Worm (Caenorhabditis elegans) whole organism, young adult: ENCODE data around the gene his-17.

Source experiments
- B0261.1 ChIP-seq: sonication (generic microtip); optimal IDR thresholded peaks from 2 replicates; lab custom pipeline; 2016; ENCODE audit warnings: mild to moderate bottlenecking, missing genetic modification characterization, moderate library complexity, missing compliant biosample characterization
- C06A6.2 ChIP-seq: fragments of 200-800 bp; sonication (Bioruptor generic); conservative IDR thresholded peaks from 2 replicates; pipeline ENCODE4 v1.3.6; 2022; ENCODE audit warnings: missing genetic modification characterization, missing compliant biosample characterization
- F10E7.11 ChIP-seq: sonication (generic microtip); optimal IDR thresholded peaks from 2 replicates; lab custom pipeline; 2017; ENCODE audit warnings: mild to moderate bottlenecking, missing genetic modification characterization, moderate library complexity, missing compliant biosample characterization
- F23B12.7 ChIP-seq: sonication (generic microtip); optimal IDR thresholded peaks from 2 replicates; lab custom pipeline; 2017; ENCODE audit warnings: missing genetic modification characterization, mild to moderate bottlenecking, missing compliant biosample characterization, antibody characterized with exemption, moderate library complexity; ENCODE audit not compliant: insufficient read depth
- F37B4.10 ChIP-seq: fragments of 200-800 bp; sonication (Bioruptor generic); IDR thresholded peaks from 2 replicates; pipeline ENCODE4 v1.3.6; 2022; ENCODE audit warnings: missing genetic modification characterization, missing compliant biosample characterization
- F39B2.1 ChIP-seq: fragments of 200-800 bp; sonication (Bioruptor generic); IDR thresholded peaks from 2 replicates; pipeline ENCODE4 v1.3.6; 2022; ENCODE audit warnings: missing genetic modification reagents, missing genetic modification characterization, missing compliant biosample characterization
- F52B5.7 ChIP-seq: sonication (generic microtip); optimal IDR thresholded peaks from 2 replicates; lab custom pipeline; 2016; ENCODE audit warnings: mild to moderate bottlenecking, missing genetic modification characterization, missing compliant biosample characterization
- ama-1 ChIP-seq, 3 experiments: fragments of 150-350 bp in 1 of 3; sonication (generic microtip) in 2 of 3; optimal IDR thresholded peaks; 2 replicates each; lab custom pipeline; 2014 to 2018; ENCODE audit warnings: missing biosample characterization in 2 of 3, missing genetic modification characterization in 2 of 3, missing genetic modification reagents in 2 of 3
- ccch-3 ChIP-seq: fragments of 200-800 bp; sonication (Bioruptor generic); optimal IDR thresholded peaks from 2 replicates; lab custom pipeline; 2018; ENCODE audit warnings: mild to moderate bottlenecking, missing genetic modification characterization, missing compliant biosample characterization
- cebp-1 ChIP-seq, 2 experiments: fragments of 200-800 bp in 1 of 2; sonication (Bioruptor generic) in 1 of 2; sonication (generic microtip) in 1 of 2; IDR thresholded peaks in 1 of 2; optimal IDR thresholded peaks in 1 of 2; 2 replicates each; pipeline versions ENCODE4 v1.3.6 to Lab custom; 2017 to 2022; ENCODE audit warnings: missing compliant biosample characterization in 2 of 2, missing genetic modification characterization in 2 of 2, mild to moderate bottlenecking in 1 of 2, missing genetic modification reagents in 1 of 2, moderate library complexity in 1 of 2
- cebp-2 ChIP-seq: fragments of 200-800 bp; sonication (Bioruptor generic); IDR thresholded peaks from 2 replicates; pipeline ENCODE4 v1.3.6; 2022; ENCODE audit warnings: missing genetic modification characterization, missing compliant biosample characterization
- die-1 ChIP-seq: sonication (generic microtip); optimal IDR thresholded peaks from 2 replicates; lab custom pipeline; 2016; ENCODE audit warnings: missing genotype, mild to moderate bottlenecking, missing genetic modification characterization, missing compliant biosample characterization
- dpl-1 ChIP-seq: fragments of 150-350 bp; optimal IDR thresholded peaks from 2 replicates; lab custom pipeline; 2014; ENCODE audit warnings: missing biosample characterization, missing genetic modification reagents, missing genetic modification characterization
- hlh-12 ChIP-seq: sonication (generic microtip); optimal IDR thresholded peaks from 2 replicates; lab custom pipeline; 2016; ENCODE audit warnings: missing genetic modification characterization, missing compliant biosample characterization
- hsf-1 ChIP-seq: fragments of 200-800 bp; sonication (Bioruptor generic); IDR thresholded peaks from 2 replicates; pipeline ENCODE4 v1.3.6; 2022; ENCODE audit warnings: missing genetic modification reagents, missing genetic modification characterization, missing compliant biosample characterization
- lin-35 ChIP-seq, 3 experiments: fragments of 150-350 bp in 2 of 3; sonication (generic microtip) in 1 of 3; optimal IDR thresholded peaks; 2 replicates each; lab custom pipeline; 2014 to 2018; ENCODE audit warnings: missing biosample characterization in 3 of 3, missing genetic modification characterization in 3 of 3, missing genetic modification reagents in 3 of 3
- lin-40 ChIP-seq: sonication (generic microtip); optimal IDR thresholded peaks from 2 replicates; lab custom pipeline; 2016; ENCODE audit warnings: missing genetic modification characterization, mild to moderate bottlenecking, missing compliant biosample characterization, missing genotype, missing genetic modification reagents
- lsl-1 ChIP-seq: fragments of 200-800 bp; sonication (Bioruptor generic); optimal IDR thresholded peaks from 2 replicates; lab custom pipeline; 2018; ENCODE audit warnings: mild to moderate bottlenecking, missing genetic modification characterization, moderate library complexity, missing compliant biosample characterization
- mcd-1 ChIP-seq: fragments of 200-800 bp; sonication (Bioruptor generic); IDR thresholded peaks from 2 replicates; pipeline ENCODE4 v1.3.6; 2022; ENCODE audit warnings: missing genetic modification reagents, missing genetic modification characterization, missing compliant biosample characterization
- nfya-2 ChIP-seq: fragments of 200-800 bp; sonication (Bioruptor generic); IDR thresholded peaks from 2 replicates; pipeline ENCODE4 v1.3.6; 2022; ENCODE audit warnings: missing genetic modification reagents, missing genetic modification characterization, missing compliant biosample characterization
- nhr-120 ChIP-seq: fragments of 200-800 bp; sonication (Bioruptor generic); IDR thresholded peaks from 2 replicates; pipeline ENCODE4 v1.3.6; 2022; ENCODE audit warnings: missing genetic modification characterization, missing compliant biosample characterization
- repo-1 ChIP-seq: sonication (generic microtip); optimal IDR thresholded peaks from 2 replicates; lab custom pipeline; 2017; ENCODE audit warnings: mild to moderate bottlenecking, missing genetic modification characterization, missing compliant biosample characterization
- rpc-1 ChIP-seq, 2 experiments: fragments of 150-350 bp in 1 of 2; sonication (generic microtip) in 1 of 2; optimal IDR thresholded peaks; 2 replicates each; lab custom pipeline; 2014 to 2018; ENCODE audit warnings: missing biosample characterization in 1 of 2, missing genetic modification characterization in 1 of 2, missing genetic modification reagents in 1 of 2, missing genotype in 1 of 2
- snpc-3.4 ChIP-seq: sonication (generic microtip); optimal IDR thresholded peaks from 2 replicates; lab custom pipeline; 2017; ENCODE audit warnings: missing genetic modification characterization, mild to moderate bottlenecking, missing compliant biosample characterization, antibody characterized with exemption, moderate library complexity, missing genotype, missing genetic modification reagents
- tbp1 ChIP-seq: fragments of 200-800 bp; sonication (Bioruptor generic); optimal IDR thresholded peaks from 2 replicates; lab custom pipeline; 2018; ENCODE audit warnings: mild to moderate bottlenecking, missing genetic modification characterization, missing compliant biosample characterization
- unc-62 ChIP-seq: fragments of 150-350 bp; optimal IDR thresholded peaks from 2 replicates; lab custom pipeline; 2014; ENCODE audit warnings: missing biosample characterization, missing genetic modification reagents, missing genetic modification characterization
- zfh-2 ChIP-seq: fragments of 200-800 bp; sonication (Bioruptor generic); conservative IDR thresholded peaks from 2 replicates; pipeline ENCODE4 v1.3.6; 2022; ENCODE audit warnings: missing genetic modification reagents, missing genetic modification characterization, missing compliant biosample characterization
- ztf-26 ChIP-seq: sonication (generic microtip); optimal IDR thresholded peaks from 2 replicates; lab custom pipeline; 2017; ENCODE audit warnings: missing genetic modification characterization, missing compliant biosample characterization

Gene his-17

ce11 chrV:8897942-8898419, at the start of gene his-17, which contains the start of gene his-18:
his-17 (minus strand) TSS chrV:8897992.
his-18 (plus strand) TSS chrV:8898228.
- TF ChIP-seq C06A6.2 (GFP tag; lab: Robert Waterston, UW) (0 out of 2 replicates have a peak, but pooled peaks have one; percentile 32), F39B2.1 (GFP tag; lab: Robert Waterston, UW) (peak; percentile 59; the same call in 1 of the 2 replicates)

ce11 chrV:8947499-8947898, 49.7 kb upstream of the his-17 start, which contains the start of gene gck-1:
gck-1 (plus strand) TSS chrV:8947799.
- peak; percentile 40 for TF ChIP-seq lsl-1 (GFP tag; lab: Kevin White, UChicago)
- no peak for TF ChIP-seq snpc-3.4 (tag; lab: Kevin White, UChicago)

- no peak for TF ChIP-seq F10E7.11 (tag; lab: Kevin White, UChicago)
- TF ChIP-seq ztf-26 (tag; lab: Kevin White, UChicago), result no peak
- no peak for TF ChIP-seq hlh-12 (tag; lab: Kevin White, UChicago)
- no peak for TF ChIP-seq unc-62 (GFP tag; lab: Kevin White, UChicago)
- no peak for TF ChIP-seq F37B4.10 (GFP tag; lab: Robert Waterston, UW)
- no peak for TF ChIP-seq cebp-1 (GFP tag; IDR thresholded peaks at IDR 0.05; lab: Robert Waterston, UW)
- TF ChIP-seq cebp-1 (tag; optimal IDR thresholded peaks at IDR 0.05; lab: Kevin White, UChicago), result no peak
- no peak for TF ChIP-seq die-1 (tag; lab: Kevin White, UChicago)
- TF ChIP-seq lin-40, result no peak
- TF ChIP-seq cebp-2, result no peak
- no peak for TF ChIP-seq rpc-1 (optimal IDR thresholded peaks at IDR 0.05; lab: Kevin White, UChicago)
- no peak for TF ChIP-seq rpc-1 (tag; optimal IDR thresholded peaks at IDR 0.05; lab: Kevin White, UChicago)
- no peak for TF ChIP-seq tbp1 (GFP tag; lab: Kevin White, UChicago)
- no peak for TF ChIP-seq nfya-2 (GFP tag; lab: Robert Waterston, UW)
- TF ChIP-seq dpl-1 (GFP tag; lab: Kevin White, UChicago), result no peak
- no peak for TF ChIP-seq mcd-1 (GFP tag; lab: Robert Waterston, UW)
These were observed 48.4 kb upstream of the his-17 start for ce11 chrV:8946142-8946541.

- TF ChIP-seq ama-1 (optimal IDR thresholded peaks at IDR 0.05; lab: Kevin White, UChicago) (no peak), ama-1 (GFP tag; optimal IDR thresholded peaks at IDR 0.05; lab: Kevin White, UChicago) (no peak), nhr-120 (GFP tag; lab: Robert Waterston, UW) (no peak), F23B12.7 (tag; lab: Kevin White, UChicago) (no peak), repo-1 (no peak), F52B5.7 (tag; lab: Kevin White, UChicago) (no peak), lin-35 (GFP tag; optimal IDR thresholded peaks at IDR 0.05; lab: Kevin White, UChicago) (no peak), ccch-3 (GFP tag; lab: Kevin White, UChicago) (no peak), B0261.1 (tag; lab: Kevin White, UChicago) (no peak)
These were observed 46.7 kb upstream of the his-17 start for ce11 chrV:8944481-8944880.

ce11 chrV:8943963-8944362, 46.2 kb upstream of the his-17 start, which contains the start of gene T19A5.3:
T19A5.3 (minus strand) TSS chrV:8944063.
- no peak for TF ChIP-seq hsf-1 (GFP tag; lab: Robert Waterston, UW)

- TF ChIP-seq zfh-2 (GFP tag; lab: Robert Waterston, UW) (0 out of 2 replicates have a peak, but pooled peaks have one; percentile 27), F23B12.7 (tag; lab: Kevin White, UChicago) (no peak)
These were observed 44.7 kb upstream of the his-17 start for ce11 chrV:8942437-8942978.
